Fruit fly (Drosophila melanogaster) whole organism, embryonic: ENCODE results near the gene Cyp28d2.

Source experiments
- B-H2 ChIP-seq: fragments of 200-800 bp; sonication (Bioruptor generic); optimal IDR thresholded peaks from 2 replicates; lab custom pipeline; 2018; ENCODE audit warnings: missing biosample characterization, mild to moderate bottlenecking, missing genetic modification characterization
- CG10147 ChIP-seq: fragments of 200-800 bp; sonication (Bioruptor generic); optimal IDR thresholded peaks from 2 replicates; lab custom pipeline; 2019; ENCODE audit warnings: missing biosample characterization, mild to moderate bottlenecking, missing genetic modification characterization, moderate library complexity
- CG11504 ChIP-seq: fragments of 200-800 bp; sonication (Bioruptor generic); optimal IDR thresholded peaks from 3 replicates; lab custom pipeline; 2019; ENCODE audit warnings: missing biosample characterization, mild to moderate bottlenecking, missing genetic modification characterization, moderate library complexity
- CG11560 ChIP-seq: fragments of 200-800 bp; sonication (Bioruptor generic); IDR thresholded peaks from 3 replicates; pipeline ENCODE4 v1.3.6; 2022; ENCODE audit warnings: missing biosample characterization, missing genetic modification characterization
- CG12071 ChIP-seq: fragments of 200-800 bp; sonication (Bioruptor generic); optimal IDR thresholded peaks from 3 replicates; lab custom pipeline; 2018; ENCODE audit warnings: missing biosample characterization, mild to moderate bottlenecking, missing genetic modification characterization
- CG15011 ChIP-seq: fragments of 200-800 bp; sonication (Bioruptor generic); optimal IDR thresholded peaks from 3 replicates; lab custom pipeline; 2018; ENCODE audit warnings: missing biosample characterization, mild to moderate bottlenecking, missing genetic modification characterization
- CG15073 ChIP-seq: fragments of 200-800 bp; sonication (Bioruptor generic); optimal IDR thresholded peaks from 2 replicates; lab custom pipeline; 2016; ENCODE audit warnings: missing biosample characterization, missing genetic modification characterization
- CG15601 ChIP-seq: fragments of 200-800 bp; sonication (Bioruptor generic); optimal IDR thresholded peaks from 3 replicates; lab custom pipeline; 2019; ENCODE audit warnings: missing biosample characterization, mild to moderate bottlenecking, missing genetic modification characterization, moderate library complexity
- CG1603 ChIP-seq: fragments of 200-800 bp; sonication (Bioruptor generic); optimal IDR thresholded peaks from 2 replicates; lab custom pipeline; 2019; ENCODE audit warnings: missing biosample characterization, mild to moderate bottlenecking, missing genetic modification characterization, moderate library complexity
- CG16863 ChIP-seq: fragments of 200-800 bp; sonication (Bioruptor generic); optimal IDR thresholded peaks from 3 replicates; lab custom pipeline; 2016; ENCODE audit warnings: missing biosample characterization, missing genetic modification characterization
- CG17186 ChIP-seq: fragments of 200-800 bp; sonication (Bioruptor generic); optimal IDR thresholded peaks from 3 replicates; lab custom pipeline; 2017; ENCODE audit warnings: missing biosample characterization, missing genetic modification reagents, missing genetic modification characterization
- CG17328 ChIP-seq: fragments of 200-800 bp; sonication (Bioruptor generic); IDR thresholded peaks from 2 replicates; pipeline ENCODE4 v1.3.6; 2022; ENCODE audit warnings: missing biosample characterization, missing genetic modification characterization
- CG1832 ChIP-seq: fragments of 200-800 bp; sonication (Bioruptor generic); optimal IDR thresholded peaks from 2 replicates; lab custom pipeline; 2017; ENCODE audit warnings: missing biosample characterization, mild to moderate bottlenecking, missing genetic modification characterization, inconsistent platforms
- CG2712 ChIP-seq: fragments of 200-800 bp; optimal IDR thresholded peaks from 3 replicates; lab custom pipeline; 2019; ENCODE audit warnings: missing biosample characterization, mild to moderate bottlenecking, missing genetic modification characterization, moderate library complexity
- CG32767 ChIP-seq: fragments of 200-800 bp; sonication (Bioruptor generic); IDR thresholded peaks from 2 replicates; pipeline ENCODE4 v1.3.6; 2022; ENCODE audit warnings: missing biosample characterization, missing genetic modification characterization
- CG3995 ChIP-seq: fragments of 200-800 bp; sonication (Bioruptor generic); optimal IDR thresholded peaks from 3 replicates; lab custom pipeline; 2016; ENCODE audit warnings: missing biosample characterization, missing genetic modification characterization
- CG4617 ChIP-seq: fragments of 200-800 bp; sonication (Bioruptor generic); optimal IDR thresholded peaks from 3 replicates; lab custom pipeline; 2016; ENCODE audit warnings: missing biosample characterization, missing genetic modification characterization, borderline replicate concordance
- CG4820 ChIP-seq: fragments of 200-800 bp; sonication (Bioruptor generic); optimal IDR thresholded peaks from 3 replicates; lab custom pipeline; 2016; ENCODE audit warnings: missing biosample characterization, missing genetic modification characterization
- CG7357 ChIP-seq: fragments of 200-800 bp; sonication (Bioruptor generic); IDR thresholded peaks from 3 replicates; pipeline ENCODE4 v1.3.6; 2022; ENCODE audit warnings: missing biosample characterization, missing genetic modification characterization
- CHES-1-like ChIP-seq: fragments of 200-800 bp; sonication (Bioruptor generic); optimal IDR thresholded peaks from 2 replicates; lab custom pipeline; 2016; ENCODE audit warnings: missing biosample characterization, missing genetic modification characterization
- Chrac-16 ChIP-seq: fragments of 200-800 bp; sonication (Bioruptor generic); optimal IDR thresholded peaks from 3 replicates; lab custom pipeline; 2016; ENCODE audit warnings: missing biosample characterization, missing genetic modification characterization
- Dek ChIP-seq: fragments of 200-800 bp; sonication (Bioruptor generic); optimal IDR thresholded peaks from 3 replicates; lab custom pipeline; 2019; ENCODE audit warnings: missing biosample characterization, mild to moderate bottlenecking, missing genetic modification characterization, moderate library complexity
- Dfd ChIP-seq, 2 experiments: fragments of >200 bp; optimal IDR thresholded peaks; 2 replicates each; lab custom pipeline; 2017; ENCODE audit warnings: missing biosample characterization in 2 of 2, missing genetic modification characterization in 2 of 2
- Dip3 ChIP-seq: fragments of 200-800 bp; sonication (Bioruptor generic); optimal IDR thresholded peaks from 3 replicates; lab custom pipeline; 2016; ENCODE audit warnings: missing biosample characterization, missing genetic modification characterization
- Doc3 ChIP-seq: fragments of 200-800 bp; sonication (Bioruptor generic); IDR thresholded peaks from 3 replicates; pipeline ENCODE4 v1.3.6; 2022; ENCODE audit warnings: missing biosample characterization, missing genetic modification characterization; ENCODE audit not compliant: partially characterized antibody
- Ets65A ChIP-seq: fragments of 200-800 bp; sonication (Bioruptor generic); peaks from one replicate; lab custom pipeline; 2016; ENCODE audit warnings: missing biosample characterization, missing genetic modification characterization
- Fer1 ChIP-seq: fragments of 200-800 bp; sonication (Bioruptor generic); optimal IDR thresholded peaks from 2 replicates; lab custom pipeline; 2017; ENCODE audit warnings: missing biosample characterization, mild to moderate bottlenecking, missing genetic modification characterization
- Mes4 ChIP-seq: fragments of 200-800 bp; sonication (Bioruptor generic); optimal IDR thresholded peaks from 2 replicates; lab custom pipeline; 2016; ENCODE audit warnings: missing biosample characterization, missing genetic modification characterization
- Myb ChIP-seq: fragments of 200-800 bp; sonication (Bioruptor generic); optimal IDR thresholded peaks from 2 replicates; lab custom pipeline; 2016; ENCODE audit warnings: missing biosample characterization, missing genetic modification characterization
- ac ChIP-seq: fragments of 200-800 bp; sonication (Bioruptor generic); optimal IDR thresholded peaks from 3 replicates; lab custom pipeline; 2017; ENCODE audit warnings: missing biosample characterization, mild to moderate bottlenecking, missing genetic modification characterization
- al ChIP-seq: fragments of 200-800 bp; sonication (Bioruptor generic); IDR thresholded peaks from 2 replicates; pipeline ENCODE4 v1.3.6; 2022; ENCODE audit warnings: missing biosample characterization, missing genetic modification characterization
- bbx ChIP-seq: fragments of 200-800 bp; sonication (Bioruptor generic); IDR thresholded peaks from 2 replicates; pipeline ENCODE4 v1.3.6; 2022; ENCODE audit warnings: missing biosample characterization, missing genetic modification characterization; ENCODE audit not compliant: partially characterized antibody
- btn ChIP-seq: fragments of 200-800 bp; sonication (Bioruptor generic); optimal IDR thresholded peaks from 2 replicates; lab custom pipeline; 2016; ENCODE audit warnings: missing biosample characterization, missing genetic modification characterization
- crc ChIP-seq: fragments of 200-800 bp; sonication (Bioruptor generic); optimal IDR thresholded peaks from 2 replicates; lab custom pipeline; 2016; ENCODE audit warnings: missing biosample characterization, missing genetic modification characterization
- fu2 ChIP-seq: fragments of 200-800 bp; sonication (Bioruptor generic); optimal IDR thresholded peaks from 2 replicates; lab custom pipeline; 2016; ENCODE audit warnings: missing biosample characterization, missing genetic modification characterization
- grn ChIP-seq: fragments of 200-800 bp; sonication (Bioruptor generic); optimal IDR thresholded peaks from 3 replicates; lab custom pipeline; 2017; ENCODE audit warnings: missing biosample characterization, missing genetic modification characterization
- ken ChIP-seq: fragments of 200-800 bp; sonication (Bioruptor generic); IDR thresholded peaks from 3 replicates; pipeline ENCODE4 v1.3.6; 2022; ENCODE audit warnings: missing biosample characterization, missing genetic modification characterization
- luna ChIP-seq: fragments of 200-800 bp; sonication (Bioruptor generic); optimal IDR thresholded peaks from 2 replicates; lab custom pipeline; 2016; ENCODE audit warnings: missing biosample characterization, missing genetic modification characterization
- onecut ChIP-seq: fragments of 200-800 bp; sonication (Bioruptor generic); IDR thresholded peaks from 2 replicates; pipeline ENCODE4 v1.3.6; 2022; ENCODE audit warnings: missing biosample characterization, missing genetic modification characterization
- prd ChIP-seq, 3 experiments: fragments of >200 bp in 2 of 3; fragments of 200-800 bp in 1 of 3; sonication (Bioruptor generic) in 1 of 3; optimal IDR thresholded peaks in 2 of 3; IDR thresholded peaks in 1 of 3; 2 replicates in 2 of 3; 3 replicates in 1 of 3; pipeline versions ENCODE4 v1.3.6 to Lab custom; 2017 to 2022; ENCODE audit warnings: missing biosample characterization in 1 of 3, missing genetic modification characterization in 1 of 3
- psq ChIP-seq: fragments of 200-800 bp; sonication (Bioruptor generic); optimal IDR thresholded peaks from 2 replicates; lab custom pipeline; 2017; ENCODE audit warnings: missing biosample characterization, missing genetic modification characterization
- rib ChIP-seq: fragments of 200-800 bp; sonication (Bioruptor generic); IDR thresholded peaks from 2 replicates; pipeline ENCODE4 v1.3.6; 2022; ENCODE audit warnings: missing biosample characterization, missing genetic modification characterization
- ro ChIP-seq: fragments of 200-800 bp; sonication (Bioruptor generic); IDR thresholded peaks from 2 replicates; pipeline ENCODE4 v1.3.6; 2022; ENCODE audit warnings: missing biosample characterization, missing genetic modification characterization
- run ChIP-seq: fragments of 200-800 bp; sonication (Bioruptor generic); optimal IDR thresholded peaks from 3 replicates; lab custom pipeline; 2018; ENCODE audit warnings: missing biosample characterization, mild to moderate bottlenecking, missing genetic modification characterization
- sim ChIP-seq: fragments of 200-800 bp; sonication (Bioruptor generic); IDR thresholded peaks from 2 replicates; pipeline ENCODE4 v1.3.6; 2022; ENCODE audit warnings: missing biosample characterization, missing genetic modification characterization
- slou ChIP-seq: fragments of 200-800 bp; sonication (Bioruptor generic); optimal IDR thresholded peaks from 3 replicates; lab custom pipeline; 2016; ENCODE audit warnings: missing biosample characterization, missing genetic modification characterization
- sob ChIP-seq: fragments of 200-800 bp; sonication (Bioruptor generic); IDR thresholded peaks from 2 replicates; pipeline ENCODE4 v1.3.6; 2022; ENCODE audit warnings: missing biosample characterization, missing genetic modification characterization
- toy ChIP-seq: fragments of 200-800 bp; sonication (Bioruptor generic); IDR thresholded peaks from 2 replicates; pipeline ENCODE4 v1.3.6; 2022; ENCODE audit warnings: missing biosample characterization, missing genetic modification characterization
- unpg ChIP-seq: fragments of 200-800 bp; sonication (Bioruptor generic); optimal IDR thresholded peaks from 3 replicates; lab custom pipeline; 2018; ENCODE audit warnings: missing biosample characterization, mild to moderate bottlenecking, missing genetic modification characterization, moderate library complexity
- usp ChIP-seq: fragments of >200 bp; optimal IDR thresholded peaks from 2 replicates; lab custom pipeline; 2017; ENCODE audit warnings: missing biosample characterization, missing genetic modification characterization

Gene Cyp28d2

DNA sequence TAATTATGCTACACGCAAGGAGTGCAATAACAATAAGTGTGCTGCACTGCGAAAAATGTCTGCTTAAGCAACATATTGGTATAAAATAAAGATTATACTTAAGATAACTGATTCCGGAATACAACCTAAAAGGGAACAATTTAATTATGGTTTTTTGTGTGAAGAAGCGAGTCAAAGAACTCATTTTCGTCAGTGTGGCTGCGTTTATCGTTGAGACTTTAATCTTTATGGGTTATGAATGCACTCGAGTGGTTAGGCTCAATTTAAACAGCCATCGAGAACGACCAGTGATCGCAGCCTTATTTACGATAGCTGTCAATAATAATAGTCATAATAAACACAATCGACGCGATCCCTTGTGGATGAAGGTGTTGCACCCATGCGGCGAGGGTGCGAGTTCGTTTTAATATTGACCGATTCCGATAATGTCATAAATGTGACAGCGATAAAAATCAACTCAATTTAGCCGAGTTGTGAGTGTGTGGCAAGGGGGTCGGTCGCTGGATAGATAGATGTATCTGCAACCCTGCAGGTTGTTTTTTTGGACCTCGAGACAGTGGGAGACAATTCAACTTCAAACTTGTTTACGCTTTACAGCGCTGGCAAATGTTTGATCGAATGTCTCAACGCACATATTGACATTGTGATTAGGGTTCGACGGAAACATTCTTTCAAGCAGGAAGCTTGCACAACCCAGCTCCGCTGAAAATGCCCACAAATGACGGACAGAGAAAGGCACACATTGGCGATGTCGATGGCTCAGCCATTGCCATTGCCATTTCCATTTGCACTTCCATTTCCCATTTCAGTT, 49.2 kb downstream of the Cyp28d2 start (continued):
- TF ChIP-seq ken (GFP tag; lab: Robert Waterston, UW) (0 out of 3 replicates have a peak, but pooled peaks have one; percentile 38), onecut (no peak; the same call in none of the 2 replicates), CHES-1-like (no peak), CG11560 (tag; lab: Robert Waterston, UW) (no peak), Dek (no peak), Doc3 (GFP tag; lab: Robert Waterston, UW) (no peak), grn (GFP tag; lab: Kevin White, UChicago) (peak; percentile 99), Myb (GFP tag; lab: Kevin White, UChicago) (no peak), CG4820 (GFP tag; lab: Kevin White, UChicago) (no peak), fu2 (GFP tag; lab: Kevin White, UChicago) (no peak), psq (GFP tag; lab: Kevin White, UChicago) (no peak), CG4617 (GFP tag; lab: Kevin White, UChicago) (no peak), CG32767 (peak; percentile 22; the same call in 1 of the 2 replicates), CG16863 (GFP tag; lab: Kevin White, UChicago) (peak; percentile 39), CG1832 (GFP tag; lab: Kevin White, UChicago) (no peak), slou (GFP tag; lab: Kevin White, UChicago) (no peak), CG2712 (tag; lab: Kevin White, UChicago) (peak; percentile 34), ro (GFP tag; lab: Robert Waterston, UW) (no peak), run (tag; lab: Kevin White, UChicago) (peak; percentile 36), ac (GFP tag; lab: Kevin White, UChicago) (peak; percentile 75), btn (GFP tag; lab: Kevin White, UChicago) (peak; percentile 63), Mes4 (GFP tag; lab: Kevin White, UChicago) (peak; percentile 57), Ets65A (GFP tag; lab: Kevin White, UChicago) (peak; percentile 74), toy (GFP tag; lab: Robert Waterston, UW) (no peak), CG3995 (no peak), CG7357 (GFP tag; lab: Robert Waterston, UW) (0 out of 3 replicates have a peak, but pooled peaks have one; percentile 15), CG17186 (peak; percentile 36), B-H2 (no peak), crc (GFP tag; lab: Kevin White, UChicago) (no peak), bbx (GFP tag; lab: Robert Waterston, UW) (no peak), Dip3 (GFP tag; lab: Kevin White, UChicago) (no peak), al (GFP tag; lab: Robert Waterston, UW) (no peak), sim (no peak), CG17328 (peak; percentile 65), usp (GFP tag; lab: Kevin White, UChicago) (no peak), CG1603 (tag; lab: Kevin White, UChicago) (peak; percentile 69), CG15073 (no peak), prd (optimal IDR thresholded peaks at IDR 0.05; lab: Kevin White, UChicago) (no peak), prd (GFP tag; IDR thresholded peaks at IDR 0.05; lab: Robert Waterston, UW) (peak; percentile 20; the same call in 1 of the 3 replicates), Fer1 (GFP tag; lab: Kevin White, UChicago) (no peak), CG15601 (tag; lab: Kevin White, UChicago) (peak; percentile 62), unpg (GFP tag; lab: Kevin White, UChicago) (peak; percentile 29), luna (no peak), CG11504 (tag; lab: Kevin White, UChicago) (peak; percentile 64), CG10147 (GFP tag; lab: Kevin White, UChicago) (no peak), CG12071 (GFP tag; lab: Kevin White, UChicago) (no peak), CG15011 (GFP tag; lab: Kevin White, UChicago) (peak; percentile 19), sob (peak; percentile 34; the same call in 1 of the 2 replicates), rib (no peak), Chrac-16 (GFP tag; lab: Kevin White, UChicago) (peak; percentile 8), Dfd (GFP tag; optimal IDR thresholded peaks at IDR 0.05; lab: Kevin White, UChicago) (no peak)
